Worm (Caenorhabditis elegans): Measurements from ENCODE around the gene klo-1.

DNA sequence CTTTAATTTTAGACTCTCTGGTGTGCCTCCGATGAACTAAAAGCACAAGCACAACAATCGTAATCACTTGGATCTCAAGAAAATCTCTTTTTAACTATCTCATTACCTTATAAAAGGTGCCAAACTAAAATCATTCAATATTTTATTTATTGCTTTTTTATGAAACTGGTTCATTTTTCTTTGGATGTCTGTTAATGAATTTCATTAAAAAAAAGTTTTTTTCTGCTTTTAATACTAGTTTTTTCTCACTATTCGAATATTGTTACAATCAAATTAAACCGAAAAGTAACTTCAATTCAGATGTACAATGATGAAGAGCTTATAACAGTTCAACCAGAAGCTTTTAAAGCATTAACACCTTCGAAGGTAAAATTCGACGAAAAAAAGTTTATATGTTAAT lies 27.7 kb upstream of the klo-1 start, which contains the start of gene swd-2.1:
- TF ChIP-seq ztf-23 (GFP tag; IDR thresholded peaks at IDR 0.05): no peak
- TF ChIP-seq tab-1 (GFP tag; IDR thresholded peaks at IDR 0.05): no peak
- TF ChIP-seq cog-1 (tag; optimal IDR thresholded peaks at IDR 0.05): no peak
- TF ChIP-seq flt-1 (GFP tag; IDR thresholded peaks at IDR 0.05): no peak
- TF ChIP-seq med-1 (GFP tag; optimal IDR thresholded peaks at IDR 0.05; ENCODE audit: insufficient read depth): no peak
- no peak for TF ChIP-seq ztf-29 (GFP tag; IDR thresholded peaks at IDR 0.05)
- no peak for TF ChIP-seq T22C8.4 (GFP tag; IDR thresholded peaks at IDR 0.05)
